Worm (Caenorhabditis elegans) whole organism, L1 larva: Measurements from ENCODE around the gene EEED8.12.

Experiments used
- elt-3 ChIP-seq, 6 experiments: fragments of 150-350 bp in 1 of 6; sonication (generic microtip); optimal IDR thresholded peaks; 2 replicates each; lab custom pipeline; 2017 to 2018; ENCODE audit warnings: missing biosample characterization in 6 of 6, missing genetic modification characterization in 6 of 6, inconsistent platforms in 1 of 6
- mdl-1 ChIP-seq, 2 experiments: fragments of 150-350 bp; optimal IDR thresholded peaks; 2 replicates each; lab custom pipeline; 2014 to 2017; ENCODE audit warnings: missing biosample characterization in 2 of 2, missing genetic modification characterization in 2 of 2, inconsistent platforms in 1 of 2
- nhr-12 ChIP-seq: sonication (generic microtip); optimal IDR thresholded peaks from 2 replicates; lab custom pipeline; 2017; ENCODE audit warnings: missing biosample characterization, missing genetic modification characterization

DNA sequence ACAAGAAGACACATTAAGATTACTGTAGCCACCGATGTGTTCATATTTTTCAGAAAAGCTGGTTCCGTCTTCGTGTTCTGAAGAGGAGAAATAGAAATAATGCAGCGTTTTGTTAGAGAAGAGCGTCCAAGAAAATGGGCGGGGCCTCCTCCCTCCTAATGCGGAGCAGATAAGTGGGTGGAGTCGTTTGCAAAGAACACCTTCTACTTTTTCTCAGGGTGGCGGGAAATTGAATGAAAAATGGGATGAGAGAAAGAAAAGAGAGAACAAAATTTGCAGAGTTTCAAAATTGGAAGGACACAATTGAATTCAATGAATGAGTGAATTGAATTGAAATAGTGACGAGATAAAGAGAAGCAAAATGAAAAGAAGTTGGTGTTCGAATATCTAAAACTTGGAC is 43.2 kb downstream of the EEED8.12 start, which contains the start of gene F09E5.16:
- TF ChIP-seq mdl-1 (tag; optimal IDR thresholded peaks at IDR 0.05; lab: Kevin White, UChicago) = no peak
- TF ChIP-seq nhr-12 (tag; lab: Kevin White, UChicago) = no peak
- TF ChIP-seq elt-3 (tag; optimal IDR thresholded peaks at IDR 0.05; lab: Kevin White, UChicago) = no peak
